Fruit fly (Drosophila melanogaster): ENCODE measurements around the gene D19A.

D19A gene

DNA sequence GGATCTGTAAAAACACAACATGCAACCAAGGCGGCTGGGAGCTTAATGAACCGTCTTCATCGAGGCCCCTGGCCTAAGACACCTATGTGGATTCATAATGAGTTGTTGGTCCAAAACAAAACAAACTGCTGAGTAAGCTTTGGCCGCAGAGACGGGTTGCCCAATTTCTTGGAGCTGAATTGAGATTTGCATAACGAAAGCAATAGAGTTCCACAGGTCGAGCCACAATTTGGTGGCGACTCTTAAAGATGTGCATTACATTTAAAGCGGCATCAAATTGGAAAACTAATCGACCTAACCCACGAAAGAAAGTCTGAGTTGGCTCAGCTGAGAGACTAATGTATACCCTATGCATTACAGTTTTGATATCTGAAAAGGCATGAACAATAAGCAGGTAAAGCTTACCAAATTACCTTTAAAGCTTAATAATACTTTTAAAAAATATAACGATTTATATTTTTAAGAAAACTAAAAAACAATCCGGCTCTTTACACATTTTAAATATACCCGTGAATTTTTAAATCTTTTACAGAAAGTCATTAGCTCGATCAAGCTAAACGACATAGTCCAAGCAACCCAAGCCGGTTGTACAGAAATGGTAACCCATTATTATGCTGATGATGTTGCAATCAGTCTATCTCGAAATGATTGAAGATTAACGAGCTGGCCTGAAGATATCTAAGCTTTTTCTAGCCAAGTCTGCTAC, 31.4 kb downstream of the D19A start, which contains the start of gene CG13297 (continued):
- TF ChIP-seq Pdp1 (GFP tag; optimal IDR thresholded peaks at IDR 0.05) (peak in 1 of 2 experiments; percentile 2), fd96Cb (tag; optimal IDR thresholded peaks at IDR 0.05) (peak; percentile 71), BtbVII (GFP tag; optimal IDR thresholded peaks at IDR 0.05) (no peak), CG6689 (GFP tag; IDR thresholded peaks at IDR 0.05) (peak; percentile 66), CG10979 (tag; optimal IDR thresholded peaks at IDR 0.05) (peak; percentile 56), insv (GFP tag; optimal IDR thresholded peaks at IDR 0.05) (no peak), fd3F (GFP tag; optimal IDR thresholded peaks at IDR 0.05) (peak; percentile 12), CG10654 (GFP tag; optimal IDR thresholded peaks at IDR 0.05) (peak; percentile 19), CG6175 (GFP tag; IDR thresholded peaks at IDR 0.05) (no peak), ind (GFP tag; optimal IDR thresholded peaks at IDR 0.05) (peak; percentile 45), CG31441 (GFP tag; IDR thresholded peaks at IDR 0.05) (peak; percentile 84), slou (GFP tag; optimal IDR thresholded peaks at IDR 0.05) (no peak), pan (optimal IDR thresholded peaks at IDR 0.05) (no peak), pan (GFP tag; optimal IDR thresholded peaks at IDR 0.05 in 1 of 2, IDR thresholded peaks at IDR 0.05 in 1 of 2) (peak in 1 of 2 experiments; percentile 74), z (GFP tag; IDR thresholded peaks at IDR 0.05) (no peak), CG9817 (tag; optimal IDR thresholded peaks at IDR 0.05) (peak; percentile 38), gcm2 (GFP tag; optimal IDR thresholded peaks at IDR 0.05) (no peak), dan (GFP tag; IDR thresholded peaks at IDR 0.05) (no peak), CoRest (tag; optimal IDR thresholded peaks at IDR 0.05) (peak; percentile 69), ac (GFP tag; optimal IDR thresholded peaks at IDR 0.05) (no peak), cato (GFP tag; optimal IDR thresholded peaks at IDR 0.05; ENCODE audit: borderline replicate concordance) (peak; percentile 1), CG6813 (GFP tag; optimal IDR thresholded peaks at IDR 0.05) (peak; percentile 17), gem (tag; optimal IDR thresholded peaks at IDR 0.05) (peak; percentile 74), CG1233 (GFP tag; optimal IDR thresholded peaks at IDR 0.05) (peak; percentile 45), CG12659 (GFP tag; optimal IDR thresholded peaks at IDR 0.05) (peak; percentile 27), CG10147 (GFP tag; optimal IDR thresholded peaks at IDR 0.05) (peak; percentile 30), croc (GFP tag; conservative IDR thresholded peaks at IDR 0.05) (peak; percentile 37; the same call in 2 of the 3 replicates), chif (GFP tag; optimal IDR thresholded peaks at IDR 0.05) (peak in 1 of 2 experiments; percentile 8), CG1024 (GFP tag; IDR thresholded peaks at IDR 0.05) (no peak), CG17829 (tag; optimal IDR thresholded peaks at IDR 0.05) (peak; percentile 61), CG11456 (GFP tag; IDR thresholded peaks at IDR 0.05) (no peak), CG14965 (GFP tag; optimal IDR thresholded peaks at IDR 0.05; ENCODE audit: borderline replicate concordance) (no peak), scrt (GFP tag; optimal IDR thresholded peaks at IDR 0.05) (peak; percentile 26), Lhr (GFP tag; optimal IDR thresholded peaks at IDR 0.05) (no peak), lmd (GFP tag; IDR thresholded peaks at IDR 0.05) (peak; percentile 50; the same call in 1 of the 2 replicates), ftz-f1 (GFP tag; optimal IDR thresholded peaks at IDR 0.05) (no peak), CG14441 (GFP tag; IDR thresholded peaks at IDR 0.05) (peak; percentile 60), Sox102F (GFP tag; optimal IDR thresholded peaks at IDR 0.05) (peak; percentile 76), CG17361 (GFP tag; IDR thresholded peaks at IDR 0.05) (peak; percentile 73), Vsx1 (GFP tag; optimal IDR thresholded peaks at IDR 0.05) (peak; percentile 46), CG10267 (tag; optimal IDR thresholded peaks at IDR 0.05) (peak; percentile 50), Hr78 (GFP tag; optimal IDR thresholded peaks at IDR 0.05) (peak in 1 of 2 experiments; percentile 76), CG8765 (GFP tag; IDR thresholded peaks at IDR 0.05) (no peak), Fer1 (GFP tag; optimal IDR thresholded peaks at IDR 0.05) (peak; percentile 38), Deaf1 (tag; optimal IDR thresholded peaks at IDR 0.05) (peak; percentile 22), CG14710 (tag; optimal IDR thresholded peaks at IDR 0.05) (peak; percentile 8), jing (GFP tag; optimal IDR thresholded peaks at IDR 0.05) (peak; percentile 38), dysf (GFP tag; IDR thresholded peaks at IDR 0.05) (peak; percentile 57; the same call in 2 of the 3 replicates), klu (GFP tag; IDR thresholded peaks at IDR 0.05) (no peak)
